Fruit fly (Drosophila melanogaster) whole organism, embryonic: Measurements from ENCODE around the gene alpha-Est9.

Experiments
- Awh ChIP-seq: fragments of 200-800 bp; sonication (Bioruptor generic); IDR thresholded peaks from 2 replicates; pipeline ENCODE4, ENCODE4 v1.3.6; 2022; ENCODE audit warnings: missing biosample characterization, missing genetic modification characterization
- B-H2 ChIP-seq: fragments of 200-800 bp; sonication (Bioruptor generic); optimal IDR thresholded peaks from 2 replicates; lab custom pipeline; 2018; ENCODE audit warnings: missing biosample characterization, mild to moderate bottlenecking, missing genetic modification characterization
- CG11247 ChIP-seq: fragments of 200-800 bp; sonication (Bioruptor generic); IDR thresholded peaks from 2 replicates; pipeline ENCODE4 v1.3.6; 2022; ENCODE audit warnings: missing biosample characterization, missing genetic modification characterization
- CG11695 ChIP-seq: fragments of 200-800 bp; sonication (Bioruptor generic); IDR thresholded peaks from 3 replicates; pipeline ENCODE4 v1.3.6; 2022; ENCODE audit warnings: missing biosample characterization, missing genetic modification characterization
- CG13123 ChIP-seq: fragments of 200-800 bp; sonication (Bioruptor generic); optimal IDR thresholded peaks from 2 replicates; lab custom pipeline; 2016; ENCODE audit warnings: missing biosample characterization, missing genetic modification characterization
- CG15514 ChIP-seq: fragments of 200-800 bp; sonication (Bioruptor generic); optimal IDR thresholded peaks from 3 replicates; lab custom pipeline; 2017; ENCODE audit warnings: missing biosample characterization, missing genetic modification characterization, mild to moderate bottlenecking, moderate library complexity, missing genetic modification reagents
- CG1647 ChIP-seq: fragments of 200-800 bp; sonication (Bioruptor generic); optimal IDR thresholded peaks from 3 replicates; lab custom pipeline; 2016; ENCODE audit warnings: missing biosample characterization, missing genetic modification characterization
- CG2120 ChIP-seq: fragments of 200-800 bp; sonication (Bioruptor generic); optimal IDR thresholded peaks from 3 replicates; lab custom pipeline; 2016; ENCODE audit warnings: missing biosample characterization, missing genetic modification characterization
- CG2202 ChIP-seq: fragments of 200-800 bp; sonication (Bioruptor generic); optimal IDR thresholded peaks from 2 replicates; lab custom pipeline; 2018; ENCODE audit warnings: missing biosample characterization, mild to moderate bottlenecking, missing genetic modification characterization
- CG33213 ChIP-seq: fragments of 200-800 bp; sonication (Bioruptor generic); optimal IDR thresholded peaks from 3 replicates; lab custom pipeline; 2016; ENCODE audit warnings: missing biosample characterization, missing genetic modification characterization
- CG34376 ChIP-seq: fragments of 200-800 bp; sonication (Bioruptor generic); optimal IDR thresholded peaks from 2 replicates; lab custom pipeline; 2018; ENCODE audit warnings: missing biosample characterization, mild to moderate bottlenecking, missing genetic modification characterization
- CG3995 ChIP-seq: fragments of 200-800 bp; sonication (Bioruptor generic); optimal IDR thresholded peaks from 3 replicates; lab custom pipeline; 2016; ENCODE audit warnings: missing biosample characterization, missing genetic modification characterization
- CG4328 ChIP-seq: fragments of 200-800 bp; sonication (Bioruptor generic); optimal IDR thresholded peaks from 3 replicates; lab custom pipeline; 2017; ENCODE audit warnings: missing biosample characterization, missing genetic modification reagents, missing genetic modification characterization
- CG43689 ChIP-seq: fragments of 200-800 bp; sonication (Bioruptor generic); IDR thresholded peaks from 2 replicates; pipeline ENCODE4 v1.3.6; 2022; ENCODE audit warnings: missing biosample characterization, missing genetic modification characterization
- CG6791 ChIP-seq: fragments of 200-800 bp; sonication (Bioruptor generic); IDR thresholded peaks from 3 replicates; pipeline ENCODE4 v1.3.6; 2022; ENCODE audit warnings: missing biosample characterization, missing genetic modification characterization; ENCODE audit not compliant: partially characterized antibody
- CG6854 ChIP-seq: fragments of 200-800 bp; sonication (Bioruptor generic); optimal IDR thresholded peaks from 3 replicates; lab custom pipeline; 2017; ENCODE audit warnings: missing biosample characterization, mild to moderate bottlenecking, missing genetic modification characterization
- CG7745 ChIP-seq: fragments of 200-800 bp; sonication (Bioruptor generic); optimal IDR thresholded peaks from 2 replicates; lab custom pipeline; 2018; ENCODE audit warnings: missing biosample characterization, mild to moderate bottlenecking, missing genetic modification characterization, moderate library complexity
- CG7963 ChIP-seq: fragments of 200-800 bp; sonication (Bioruptor generic); IDR thresholded peaks from 3 replicates; pipeline ENCODE4 v1.3.6; 2022; ENCODE audit warnings: missing biosample characterization, missing genetic modification characterization; ENCODE audit not compliant: partially characterized antibody
- CG8359 ChIP-seq: fragments of 200-800 bp; sonication (Bioruptor generic); optimal IDR thresholded peaks from 2 replicates; lab custom pipeline; 2017; ENCODE audit warnings: missing biosample characterization, mild to moderate bottlenecking, missing genetic modification characterization, borderline replicate concordance
- CG8944 ChIP-seq: fragments of 200-800 bp; sonication (Bioruptor generic); optimal IDR thresholded peaks from 3 replicates; lab custom pipeline; 2016; ENCODE audit warnings: missing biosample characterization, missing genetic modification characterization
- CG9797 ChIP-seq: fragments of 200-800 bp; sonication (Bioruptor generic); optimal IDR thresholded peaks from 3 replicates; lab custom pipeline; 2018; ENCODE audit warnings: missing biosample characterization, mild to moderate bottlenecking, missing genetic modification characterization
- E2f2 ChIP-seq: fragments of 200-800 bp; sonication (Bioruptor generic); IDR thresholded peaks from 2 replicates; pipeline ENCODE4 v1.3.6; 2022; ENCODE audit warnings: missing biosample characterization, missing genetic modification characterization
- Ets65A ChIP-seq: fragments of 200-800 bp; sonication (Bioruptor generic); peaks from one replicate; lab custom pipeline; 2016; ENCODE audit warnings: missing biosample characterization, missing genetic modification characterization
- Ets97D ChIP-seq: fragments of 200-800 bp; sonication (Bioruptor generic); optimal IDR thresholded peaks from 3 replicates; lab custom pipeline; 2016; ENCODE audit warnings: missing biosample characterization, missing genetic modification characterization
- Fer3 ChIP-seq: fragments of 200-800 bp; sonication (Bioruptor generic); optimal IDR thresholded peaks from 2 replicates; lab custom pipeline; 2018; ENCODE audit warnings: missing biosample characterization, mild to moderate bottlenecking, missing genetic modification characterization, moderate library complexity
- HLH3B ChIP-seq: fragments of 200-800 bp; sonication (Bioruptor generic); IDR thresholded peaks from 2 replicates; pipeline ENCODE4 v1.3.6; 2022; ENCODE audit warnings: missing biosample characterization, missing genetic modification characterization
- Hmr ChIP-seq: fragments of 200-800 bp; sonication (Bioruptor generic); optimal IDR thresholded peaks from 3 replicates; lab custom pipeline; 2017; ENCODE audit warnings: mild to moderate bottlenecking, missing biosample characterization, missing genetic modification reagents, missing genetic modification characterization
- Poxn ChIP-seq: fragments of 200-800 bp; sonication (Bioruptor generic); IDR thresholded peaks from 2 replicates; pipeline ENCODE4 v1.3.6; 2022; ENCODE audit warnings: missing biosample characterization, missing genetic modification characterization
- Six4 ChIP-seq: fragments of 200-800 bp; sonication (Bioruptor generic); optimal IDR thresholded peaks from 2 replicates; lab custom pipeline; 2016; ENCODE audit warnings: missing biosample characterization, missing genetic modification characterization
- Ssrp ChIP-seq: fragments of 200-800 bp; sonication (Bioruptor generic); optimal IDR thresholded peaks from 2 replicates; lab custom pipeline; 2018; ENCODE audit warnings: missing biosample characterization, mild to moderate bottlenecking, missing genetic modification characterization, moderate library complexity
- ab ChIP-seq: fragments of 200-800 bp; sonication (Bioruptor generic); optimal IDR thresholded peaks from 2 replicates; lab custom pipeline; 2016; ENCODE audit warnings: missing biosample characterization, missing genetic modification characterization
- crc ChIP-seq: fragments of 200-800 bp; sonication (Bioruptor generic); optimal IDR thresholded peaks from 2 replicates; lab custom pipeline; 2016; ENCODE audit warnings: missing biosample characterization, missing genetic modification characterization
- exex ChIP-seq: fragments of 200-800 bp; sonication (Bioruptor generic); optimal IDR thresholded peaks from 4 replicates; lab custom pipeline; 2018; ENCODE audit warnings: missing biosample characterization, mild to moderate bottlenecking, missing genetic modification characterization, moderate library complexity
- eyg ChIP-seq: fragments of 200-800 bp; sonication (Bioruptor generic); optimal IDR thresholded peaks from 3 replicates; lab custom pipeline; 2016; ENCODE audit warnings: missing biosample characterization, missing genetic modification characterization
- grn ChIP-seq: fragments of 200-800 bp; sonication (Bioruptor generic); optimal IDR thresholded peaks from 3 replicates; lab custom pipeline; 2017; ENCODE audit warnings: missing biosample characterization, missing genetic modification characterization
- insv ChIP-seq, 2 experiments: fragments of 200-800 bp; sonication (Bioruptor generic); optimal IDR thresholded peaks; 3 replicates each; lab custom pipeline; 2016 to 2018; ENCODE audit warnings: missing biosample characterization in 2 of 2, missing genetic modification characterization in 2 of 2
- jumu ChIP-seq: fragments of 200-800 bp; sonication (Bioruptor generic); optimal IDR thresholded peaks from 3 replicates; lab custom pipeline; 2016; ENCODE audit warnings: missing biosample characterization, missing genetic modification characterization
- lmd ChIP-seq: fragments of 200-800 bp; sonication (Bioruptor generic); IDR thresholded peaks from 2 replicates; pipeline ENCODE4 v1.3.6; 2022; ENCODE audit warnings: missing biosample characterization, missing genetic modification characterization
- mirr ChIP-seq: fragments of 200-800 bp; sonication (Bioruptor generic); optimal IDR thresholded peaks from 3 replicates; lab custom pipeline; 2018; ENCODE audit warnings: missing biosample characterization, mild to moderate bottlenecking, missing genetic modification characterization
- odd ChIP-seq: fragments of 200-800 bp; sonication (Bioruptor generic); optimal IDR thresholded peaks from 2 replicates; lab custom pipeline; 2017; ENCODE audit warnings: missing biosample characterization, mild to moderate bottlenecking, missing genetic modification characterization
- onecut ChIP-seq: fragments of 200-800 bp; sonication (Bioruptor generic); IDR thresholded peaks from 2 replicates; pipeline ENCODE4 v1.3.6; 2022; ENCODE audit warnings: missing biosample characterization, missing genetic modification characterization
- pzg ChIP-seq: fragments of 200-800 bp; sonication (Bioruptor generic); optimal IDR thresholded peaks from 3 replicates; lab custom pipeline; 2018; ENCODE audit warnings: missing biosample characterization, mild to moderate bottlenecking, missing genetic modification characterization, moderate library complexity
- sd ChIP-seq: fragments of 200-800 bp; sonication (Bioruptor generic); optimal IDR thresholded peaks from 3 replicates; lab custom pipeline; 2018; ENCODE audit warnings: missing biosample characterization, mild to moderate bottlenecking, missing genetic modification characterization, moderate library complexity
- slp2 ChIP-seq: fragments of 200-800 bp; sonication (Bioruptor generic); optimal IDR thresholded peaks from 2 replicates; lab custom pipeline; 2016; ENCODE audit warnings: missing biosample characterization, missing genetic modification characterization
- sug ChIP-seq: fragments of 200-800 bp; optimal IDR thresholded peaks from 2 replicates; lab custom pipeline; 2019; ENCODE audit warnings: missing biosample characterization, mild to moderate bottlenecking, missing genetic modification characterization, moderate library complexity
- unpg ChIP-seq: fragments of 200-800 bp; sonication (Bioruptor generic); optimal IDR thresholded peaks from 3 replicates; lab custom pipeline; 2018; ENCODE audit warnings: missing biosample characterization, mild to moderate bottlenecking, missing genetic modification characterization, moderate library complexity
- vnd ChIP-seq: fragments of 200-800 bp; sonication (Bioruptor generic); IDR thresholded peaks from 3 replicates; pipeline ENCODE4 v1.3.6; 2022; ENCODE audit warnings: missing biosample characterization, missing genetic modification characterization; ENCODE audit not compliant: partially characterized antibody
- wek ChIP-seq: fragments of 200-800 bp; sonication (Bioruptor generic); optimal IDR thresholded peaks from 3 replicates; lab custom pipeline; 2018; ENCODE audit warnings: missing biosample characterization, mild to moderate bottlenecking, missing genetic modification characterization, moderate library complexity
- zen ChIP-seq: fragments of 200-800 bp; sonication (Bioruptor generic); optimal IDR thresholded peaks from 3 replicates; lab custom pipeline; 2018; ENCODE audit warnings: missing biosample characterization, mild to moderate bottlenecking, missing genetic modification characterization, moderate library complexity

The alpha-Est9 gene

dm6 chr3R:7538435-7538834 is 33.5 kb upstream of the alpha-Est9 start, which contains the start of gene alpha-Est4:
TSS of gene alpha-Est4 (minus strand) at chr3R:7538615.
- TF ChIP-seq Ets97D (GFP tag; lab: Kevin White, UChicago): no peak
- TF ChIP-seq pzg (GFP tag; lab: Kevin White, UChicago): no peak
- no peak for TF ChIP-seq unpg (GFP tag; lab: Kevin White, UChicago)
- TF ChIP-seq slp2: no peak
- no peak for TF ChIP-seq CG4328 (GFP tag; lab: Kevin White, UChicago)
- TF ChIP-seq Poxn (GFP tag; lab: Robert Waterston, UW): no peak
- no peak for TF ChIP-seq odd
- TF ChIP-seq ab (GFP tag; lab: Kevin White, UChicago): no peak
- no peak for TF ChIP-seq CG33213 (GFP tag; lab: Kevin White, UChicago)
- TF ChIP-seq CG6854 (GFP tag; lab: Kevin White, UChicago): no peak
- TF ChIP-seq onecut (GFP tag; lab: Robert Waterston, UW): no peak
- TF ChIP-seq Awh (GFP tag; lab: Robert Waterston, UW): no peak
- no peak for TF ChIP-seq CG11695
- no peak for TF ChIP-seq Ssrp (tag; lab: Kevin White, UChicago)
- no peak for TF ChIP-seq CG34376 (GFP tag; lab: Kevin White, UChicago)
- TF ChIP-seq insv (GFP tag; optimal IDR thresholded peaks at IDR 0.05; lab: Kevin White, UChicago): no peak
- TF ChIP-seq CG1647: no peak
- peak; percentile 39 for TF ChIP-seq grn (GFP tag; lab: Kevin White, UChicago)
- TF ChIP-seq CG3995 (GFP tag; lab: Kevin White, UChicago): no peak
- TF ChIP-seq CG11247 (GFP tag; lab: Robert Waterston, UW): no peak
- TF ChIP-seq CG2120: no peak
- TF ChIP-seq mirr: peak; percentile 60
- no peak for TF ChIP-seq E2f2 (GFP tag; lab: Robert Waterston, UW)
- TF ChIP-seq sug (tag; lab: Kevin White, UChicago): peak; percentile 36
- no peak for TF ChIP-seq Six4 (GFP tag; lab: Kevin White, UChicago)
- TF ChIP-seq wek: no peak
- peak; percentile 81 for TF ChIP-seq exex (tag; lab: Kevin White, UChicago)
- no peak for TF ChIP-seq CG8944
- no peak for TF ChIP-seq CG13123 (GFP tag; lab: Kevin White, UChicago)
- TF ChIP-seq, all 482 proteins: peak for 4

DNA sequence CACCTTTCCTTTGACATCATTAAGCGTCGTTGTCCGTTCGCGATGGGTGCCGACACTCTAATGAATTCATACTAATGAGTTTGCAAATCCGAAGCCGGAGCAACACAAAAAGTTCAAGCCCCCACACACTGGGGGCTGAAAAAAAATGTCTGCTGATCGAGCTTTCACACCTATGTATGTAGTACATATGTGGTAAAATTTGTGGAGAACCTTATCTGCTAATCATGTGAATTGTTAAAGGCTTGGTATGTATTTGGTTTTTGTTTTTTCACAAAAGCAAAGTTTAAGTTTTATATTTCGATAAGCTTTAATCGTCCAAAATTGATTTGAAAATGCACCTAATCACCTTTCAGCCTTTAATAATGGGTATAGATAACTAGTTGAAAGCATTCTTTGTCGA is 31.4 kb upstream of the alpha-Est9 start, which contains the start of gene alpha-Est5:
Gene alpha-Est5 (minus strand): TSS at position 110 of the 400 bp plus-strand sequence.
- no peak for TF ChIP-seq crc (GFP tag; lab: Kevin White, UChicago)
- TF ChIP-seq CG43689 (GFP tag; lab: Robert Waterston, UW): no peak
- peak; percentile 71 for TF ChIP-seq sd (tag; lab: Kevin White, UChicago)
- no peak for TF ChIP-seq Fer3 (tag; lab: Kevin White, UChicago)
- peak; percentile 2 for TF ChIP-seq CG15514
- TF ChIP-seq sug (tag; lab: Kevin White, UChicago): peak; percentile 53
- TF ChIP-seq exex (tag; lab: Kevin White, UChicago): peak; percentile 98
- peak; percentile 52 for TF ChIP-seq CG34376 (GFP tag; lab: Kevin White, UChicago)
- peak; percentile 8 for TF ChIP-seq B-H2 (GFP tag; lab: Kevin White, UChicago)
- TF ChIP-seq mirr: peak; percentile 51
- TF ChIP-seq CG9797 (GFP tag; lab: Kevin White, UChicago): no peak
- peak; percentile 1 for TF ChIP-seq Hmr (GFP tag; lab: Kevin White, UChicago)
- TF ChIP-seq grn (GFP tag; lab: Kevin White, UChicago): peak; percentile 40
- TF ChIP-seq, all 482 proteins: peak for 9

- no peak for TF ChIP-seq HLH3B (GFP tag; lab: Robert Waterston, UW)
- no peak for TF ChIP-seq jumu
- TF ChIP-seq vnd: no peak
- TF ChIP-seq Ets65A: peak; percentile 23
- no peak for TF ChIP-seq CG7963 (GFP tag; lab: Robert Waterston, UW)
- peak; percentile 79 for TF ChIP-seq exex (tag; lab: Kevin White, UChicago)
- TF ChIP-seq CG7745 (tag; lab: Kevin White, UChicago): no peak
- no peak for TF ChIP-seq CG8359 (GFP tag; lab: Kevin White, UChicago)
- TF ChIP-seq CG6791 (GFP tag; lab: Robert Waterston, UW): no peak
- no peak for TF ChIP-seq zen (tag; lab: Kevin White, UChicago)
- no peak for TF ChIP-seq CG2202
- TF ChIP-seq sug (tag; lab: Kevin White, UChicago): peak; percentile 92
- no peak for TF ChIP-seq lmd (GFP tag; lab: Robert Waterston, UW)
- no peak for TF ChIP-seq eyg (GFP tag; lab: Kevin White, UChicago)
Measured at dm6 chr3R:7535606-7536005, 30.7 kb upstream of the alpha-Est9 start.
